1 fruit fly cellular context compared by ENCODE assay signal in the genomic region with DNA sequence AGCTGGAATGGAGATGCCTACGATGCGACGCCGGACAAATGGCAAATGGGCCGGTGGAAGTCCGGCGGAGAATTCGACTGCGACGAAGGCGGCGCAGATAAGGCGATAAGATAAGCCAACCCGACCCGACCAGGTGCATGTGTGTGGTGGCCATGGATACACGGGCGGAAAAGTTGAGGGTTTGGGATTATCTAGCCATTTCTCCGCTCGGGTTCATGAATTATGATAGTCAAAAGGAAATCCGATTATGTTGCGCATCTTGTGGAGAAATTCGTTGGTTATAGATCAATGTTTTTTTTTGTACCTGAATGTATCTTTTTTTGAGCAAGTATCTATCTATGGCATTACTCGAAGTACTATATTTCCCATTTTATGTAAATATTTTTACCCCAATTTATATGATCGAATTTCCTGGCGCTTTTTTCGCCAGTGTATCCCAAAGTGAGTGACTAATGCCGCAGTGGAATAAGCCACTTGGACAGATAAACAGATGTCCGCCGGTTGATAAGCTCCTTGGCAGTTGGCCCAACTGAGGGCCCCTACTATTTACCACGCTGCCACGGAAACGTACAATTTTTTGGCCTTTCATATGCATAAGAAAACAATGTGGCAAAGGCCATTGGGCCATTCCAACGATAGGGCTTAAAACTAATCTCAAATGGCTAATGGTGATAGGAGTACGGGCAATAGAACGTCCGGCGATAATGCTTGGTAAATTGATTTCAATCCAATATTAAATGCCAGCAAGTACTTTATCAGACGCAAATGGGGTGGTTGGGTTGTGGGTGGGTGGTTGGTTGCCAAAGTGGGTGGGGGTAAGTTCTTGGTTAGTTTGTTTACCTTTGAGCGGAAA.
TF ChIP-seq lines count a peak whose summit lies in the region.

A gene (minus strand): TSS at position 51 of the 853 bp plus-strand sequence.

TF ChIP-seq in whole organism, embryonic, 481 proteins besides CTCF, POLR2A, EP300 and RAD21 (continued from another document and continues in another):
- TF ChIP-seq Bteb2 (GFP tag; optimal IDR thresholded peaks at IDR 0.05; lab: Kevin White, UChicago) (peak; percentile 43), CG30020 (tag; optimal IDR thresholded peaks at IDR 0.05; lab: Kevin White, UChicago) (no peak), bbx (GFP tag; IDR thresholded peaks at IDR 0.05; lab: Robert Waterston, UW; ENCODE audit: partially characterized antibody) (no peak), tup (GFP tag; optimal IDR thresholded peaks at IDR 0.05; lab: Kevin White, UChicago) (peak; percentile 19), Usf (GFP tag; optimal IDR thresholded peaks at IDR 0.05; lab: Kevin White, UChicago) (peak; percentile 10), CG10366 (GFP tag; IDR thresholded peaks at IDR 0.05; lab: Robert Waterston, UW) (peak; percentile 23; the same call in 1 of the 2 replicates), CG32772 (GFP tag; IDR thresholded peaks at IDR 0.05; lab: Robert Waterston, UW) (peak; percentile 41; the same call in 1 of the 2 replicates), CG10543 (GFP tag; optimal IDR thresholded peaks at IDR 0.05; lab: Kevin White, UChicago) (peak; percentile 31), zen2 (GFP tag; IDR thresholded peaks at IDR 0.05; lab: Robert Waterston, UW; ENCODE audit: partially characterized antibody) (no peak), CG11695 (GFP tag; IDR thresholded peaks at IDR 0.05; lab: Robert Waterston, UW) (peak; percentile 57; the same call in 2 of the 3 replicates), D19B (GFP tag; optimal IDR thresholded peaks at IDR 0.05; lab: Kevin White, UChicago) (peak; percentile 53), H15 (GFP tag; IDR thresholded peaks at IDR 0.05; lab: Robert Waterston, UW) (no peak), Max (GFP tag; optimal IDR thresholded peaks at IDR 0.05; lab: Kevin White, UChicago) (peak; percentile 26), p53 (GFP tag; optimal IDR thresholded peaks at IDR 0.05; lab: Kevin White, UChicago) (peak; percentile 28), sens (GFP tag; lab: Kevin White, UChicago) (peak; percentile 89), yki (optimal IDR thresholded peaks at IDR 0.05; lab: Kevin White, UChicago) (no peak), Chrac-16 (GFP tag; optimal IDR thresholded peaks at IDR 0.05; lab: Kevin White, UChicago) (peak; percentile 21), Hand (GFP tag; optimal IDR thresholded peaks at IDR 0.05; lab: Kevin White, UChicago) (no peak), CG16863 (GFP tag; optimal IDR thresholded peaks at IDR 0.05; lab: Kevin White, UChicago) (peak; percentile 59), CG6854 (GFP tag; optimal IDR thresholded peaks at IDR 0.05; lab: Kevin White, UChicago) (peak; percentile 47), gro (GFP tag; optimal IDR thresholded peaks at IDR 0.05; lab: Kevin White, UChicago) (peak; percentile 78), CG7839 (tag; optimal IDR thresholded peaks at IDR 0.05; lab: Kevin White, UChicago) (peak; percentile 75), btn (GFP tag; optimal IDR thresholded peaks at IDR 0.05; lab: Kevin White, UChicago) (peak; percentile 19), Jarid2 (GFP tag; optimal IDR thresholded peaks at IDR 0.05; lab: Kevin White, UChicago) (peak; percentile 10), CG9876 (GFP tag; optimal IDR thresholded peaks at IDR 0.05; lab: Kevin White, UChicago) (peak; percentile 10), Mad (GFP tag; optimal IDR thresholded peaks at IDR 0.05; lab: Kevin White, UChicago) (peak; percentile 29), CG6765 (GFP tag; optimal IDR thresholded peaks at IDR 0.05; lab: Kevin White, UChicago) (peak; percentile 51), crp (GFP tag; optimal IDR thresholded peaks at IDR 0.05; lab: Kevin White, UChicago) (peak in 1 of 2 experiments; percentile 9), CG4854 (GFP tag; optimal IDR thresholded peaks at IDR 0.05; lab: Kevin White, UChicago) (no peak), tin (GFP tag; optimal IDR thresholded peaks at IDR 0.05; lab: Kevin White, UChicago) (peak; percentile 43), CG31224 (GFP tag; IDR thresholded peaks at IDR 0.05; lab: Robert Waterston, UW) (no peak), CG8388 (GFP tag; optimal IDR thresholded peaks at IDR 0.05; lab: Kevin White, UChicago) (peak; percentile 34), CG4424 (GFP tag; optimal IDR thresholded peaks at IDR 0.05; lab: Kevin White, UChicago) (peak; percentile 41), Hmr (GFP tag; optimal IDR thresholded peaks at IDR 0.05; lab: Kevin White, UChicago) (peak; percentile 75), GATAe (GFP tag; conservative IDR thresholded peaks at IDR 0.05; lab: Robert Waterston, UW) (peak; percentile 51), Drgx (GFP tag; IDR thresholded peaks at IDR 0.05; lab: Robert Waterston, UW) (peak; percentile 23; the same call in 1 of the 2 replicates), sd (tag; optimal IDR thresholded peaks at IDR 0.05; lab: Kevin White, UChicago) (peak; percentile 76), CG32532 (GFP tag; IDR thresholded peaks at IDR 0.05; lab: Robert Waterston, UW) (peak; percentile 18; the same call in 1 of the 2 replicates), CG12155 (GFP tag; optimal IDR thresholded peaks at IDR 0.05; lab: Kevin White, UChicago) (peak; percentile 53), z (GFP tag; IDR thresholded peaks at IDR 0.05; lab: Robert Waterston, UW) (no peak), CG2129 (GFP tag; IDR thresholded peaks at IDR 0.05; lab: Robert Waterston, UW; ENCODE audit: partially characterized antibody) (no peak), CG11504 (tag; optimal IDR thresholded peaks at IDR 0.05; lab: Kevin White, UChicago) (peak; percentile 69), fru (optimal IDR thresholded peaks at IDR 0.05; lab: Kevin White, UChicago) (no peak), MBD-R2 (GFP tag; IDR thresholded peaks at IDR 0.05; lab: Robert Waterston, UW) (peak; percentile 26; the same call in 1 of the 2 replicates), CG33213 (GFP tag; optimal IDR thresholded peaks at IDR 0.05; lab: Kevin White, UChicago) (no peak), B-H2 (GFP tag; optimal IDR thresholded peaks at IDR 0.05; lab: Kevin White, UChicago) (peak; percentile 16), CG1602 (GFP tag; optimal IDR thresholded peaks at IDR 0.05; lab: Kevin White, UChicago) (peak; percentile 35), insv (GFP tag; optimal IDR thresholded peaks at IDR 0.05; lab: Kevin White, UChicago) (no peak), CG7928 (GFP tag; optimal IDR thresholded peaks at IDR 0.05; lab: Kevin White, UChicago) (no peak), Med (GFP tag; lab: Kevin White, UChicago) (peak; percentile 87), lab (GFP tag; optimal IDR thresholded peaks at IDR 0.05; lab: Kevin White, UChicago) (peak; percentile 77), Dbx (GFP tag; IDR thresholded peaks at IDR 0.05; lab: Robert Waterston, UW) (0 out of 3 replicates have a peak, but pooled peaks have one; percentile 32), CG14667 (GFP tag; IDR thresholded peaks at IDR 0.05; lab: Robert Waterston, UW) (no peak), Neu2 (GFP tag; optimal IDR thresholded peaks at IDR 0.05; lab: Kevin White, UChicago; ENCODE audit: borderline replicate concordance) (no peak), CG12659 (GFP tag; optimal IDR thresholded peaks at IDR 0.05; lab: Kevin White, UChicago) (peak; percentile 64), Hr78 (GFP tag; optimal IDR thresholded peaks at IDR 0.05; lab: Kevin White, UChicago) (peak in 1 of 2 experiments; percentile 32), Dip3 (GFP tag; optimal IDR thresholded peaks at IDR 0.05; lab: Kevin White, UChicago) (peak; percentile 65), Hey (tag; optimal IDR thresholded peaks at IDR 0.05; lab: Kevin White, UChicago) (no peak), gt (GFP tag; IDR thresholded peaks at IDR 0.05; lab: Robert Waterston, UW) (no peak), crol (GFP tag; IDR thresholded peaks at IDR 0.05; lab: Robert Waterston, UW) (no peak), ranshi (GFP tag; IDR thresholded peaks at IDR 0.05; lab: Robert Waterston, UW) (no peak), Nf-YC (tag; optimal IDR thresholded peaks at IDR 0.05; lab: Kevin White, UChicago) (peak; percentile 9), sisA (GFP tag; IDR thresholded peaks at IDR 0.05; lab: Robert Waterston, UW) (0 out of 2 replicates have a peak, but pooled peaks have one; percentile 37), nerfin-2 (GFP tag; IDR thresholded peaks at IDR 0.05; lab: Robert Waterston, UW; ENCODE audit: partially characterized antibody) (no peak), ssp (GFP tag; IDR thresholded peaks at IDR 0.05; lab: Robert Waterston, UW) (0 out of 2 replicates have a peak, but pooled peaks have one; percentile 18), al (GFP tag; IDR thresholded peaks at IDR 0.05; lab: Robert Waterston, UW) (peak; percentile 46; the same call in 1 of the 2 replicates), CG31441 (GFP tag; IDR thresholded peaks at IDR 0.05; lab: Robert Waterston, UW) (peak; percentile 54), CG17359 (tag; optimal IDR thresholded peaks at IDR 0.05; lab: Kevin White, UChicago) (peak; percentile 47), ems (GFP tag; optimal IDR thresholded peaks at IDR 0.05; lab: Kevin White, UChicago) (no peak), Ada2b (GFP tag; IDR thresholded peaks at IDR 0.05; lab: Robert Waterston, UW) (peak; percentile 62), CkIIα-i1 (GFP tag; IDR thresholded peaks at IDR 0.05; lab: Robert Waterston, UW) (no peak), MTF-1 (GFP tag; optimal IDR thresholded peaks at IDR 0.05; lab: Kevin White, UChicago; ENCODE audit: borderline replicate concordance) (no peak), CG6254 (GFP tag; optimal IDR thresholded peaks at IDR 0.05; lab: Kevin White, UChicago) (no peak), Nf-YB (GFP tag; optimal IDR thresholded peaks at IDR 0.05; lab: Kevin White, UChicago) (peak; percentile 25), CG9609 (GFP tag; optimal IDR thresholded peaks at IDR 0.05; lab: Kevin White, UChicago) (peak; percentile 55), CG8944 (GFP tag; optimal IDR thresholded peaks at IDR 0.05; lab: Kevin White, UChicago) (peak; percentile 40), CG12236 (GFP tag; optimal IDR thresholded peaks at IDR 0.05; lab: Kevin White, UChicago) (peak; percentile 1), CG11560 (tag; IDR thresholded peaks at IDR 0.05; lab: Robert Waterston, UW) (no peak), CG18011 (GFP tag; optimal IDR thresholded peaks at IDR 0.05; lab: Kevin White, UChicago) (peak; percentile 25), ase (GFP tag; IDR thresholded peaks at IDR 0.05; lab: Robert Waterston, UW) (no peak), CG12769 (tag; optimal IDR thresholded peaks at IDR 0.05; lab: Kevin White, UChicago) (no peak), Vsx1 (GFP tag; optimal IDR thresholded peaks at IDR 0.05; lab: Kevin White, UChicago) (peak; percentile 47), hkb (optimal IDR thresholded peaks at IDR 0.05; lab: Kevin White, UChicago) (no peak), hkb (GFP tag; IDR thresholded peaks at IDR 0.05; lab: Robert Waterston, UW) (peak; percentile 58; the same call in 1 of the 2 replicates), slou (GFP tag; optimal IDR thresholded peaks at IDR 0.05; lab: Kevin White, UChicago) (no peak), E2f1 (GFP tag; IDR thresholded peaks at IDR 0.05; lab: Robert Waterston, UW) (0 out of 2 replicates have a peak, but pooled peaks have one; percentile 27), Opbp (GFP tag; IDR thresholded peaks at IDR 0.05; lab: Robert Waterston, UW; ENCODE audit: partially characterized antibody) (no peak), Adf1 (GFP tag; IDR thresholded peaks at IDR 0.05; lab: Robert Waterston, UW) (peak; percentile 28; the same call in 1 of the 2 replicates), dysf (GFP tag; IDR thresholded peaks at IDR 0.05; lab: Robert Waterston, UW) (peak; percentile 70), CG17829 (tag; optimal IDR thresholded peaks at IDR 0.05; lab: Kevin White, UChicago) (peak; percentile 2), CG13624 (GFP tag; optimal IDR thresholded peaks at IDR 0.05; lab: Kevin White, UChicago) (peak; percentile 56), zen (tag; optimal IDR thresholded peaks at IDR 0.05; lab: Kevin White, UChicago) (peak; percentile 23), CG13287 (GFP tag; IDR thresholded peaks at IDR 0.05; lab: Robert Waterston, UW; ENCODE audit: partially characterized antibody) (no peak), CG10431 (GFP tag; optimal IDR thresholded peaks at IDR 0.05; lab: Kevin White, UChicago) (no peak), CG13894 (tag; optimal IDR thresholded peaks at IDR 0.05; lab: Kevin White, UChicago) (peak; percentile 4), CG13296 (GFP tag; optimal IDR thresholded peaks at IDR 0.05; lab: Kevin White, UChicago) (peak; percentile 46), fd96Cb (tag; optimal IDR thresholded peaks at IDR 0.05; lab: Kevin White, UChicago) (peak; percentile 45), CG5180 (GFP tag; optimal IDR thresholded peaks at IDR 0.05; lab: Kevin White, UChicago) (peak; percentile 51), HmgZ (tag; optimal IDR thresholded peaks at IDR 0.05; lab: Kevin White, UChicago) (peak; percentile 19), CG7786 (GFP tag; optimal IDR thresholded peaks at IDR 0.05; lab: Kevin White, UChicago) (peak; percentile 67), da (GFP tag; optimal IDR thresholded peaks at IDR 0.05; lab: Kevin White, UChicago) (no peak), dpn (GFP tag; optimal IDR thresholded peaks at IDR 0.05; lab: Kevin White, UChicago) (peak; percentile 31 to 61), CG14441 (GFP tag; IDR thresholded peaks at IDR 0.05; lab: Robert Waterston, UW) (peak; percentile 51; the same call in 1 of the 2 replicates), CG3065 (GFP tag; optimal IDR thresholded peaks at IDR 0.05; lab: Kevin White, UChicago) (no peak), Meics (GFP tag; optimal IDR thresholded peaks at IDR 0.05; lab: Kevin White, UChicago) (peak; percentile 71), sqz (GFP tag; optimal IDR thresholded peaks at IDR 0.05; lab: Kevin White, UChicago) (no peak), CG2116 (GFP tag; optimal IDR thresholded peaks at IDR 0.05; lab: Kevin White, UChicago) (peak; percentile 13), Dp (GFP tag; optimal IDR thresholded peaks at IDR 0.05; lab: Kevin White, UChicago) (no peak), CG30403 (GFP tag; optimal IDR thresholded peaks at IDR 0.05; lab: Kevin White, UChicago) (peak; percentile 70), H2.0 (GFP tag; IDR thresholded peaks at IDR 0.05; lab: Robert Waterston, UW) (no peak), Asciz (GFP tag; optimal IDR thresholded peaks at IDR 0.05; lab: Kevin White, UChicago) (peak; percentile 14), Stat92E (GFP tag; optimal IDR thresholded peaks at IDR 0.05; lab: Kevin White, UChicago) (no peak), CG1647 (GFP tag; optimal IDR thresholded peaks at IDR 0.05; lab: Kevin White, UChicago) (peak; percentile 10), bcd (GFP tag; optimal IDR thresholded peaks at IDR 0.05; lab: Kevin White, UChicago) (no peak), pros (GFP tag; optimal IDR thresholded peaks at IDR 0.05; lab: Kevin White, UChicago) (peak; percentile 40), CG17361 (GFP tag; IDR thresholded peaks at IDR 0.05; lab: Robert Waterston, UW) (peak; percentile 76), tgo (GFP tag; IDR thresholded peaks at IDR 0.05; lab: Robert Waterston, UW) (0 out of 3 replicates have a peak, but pooled peaks have one; percentile 45), CG6689 (GFP tag; IDR thresholded peaks at IDR 0.05; lab: Robert Waterston, UW) (peak; percentile 63)
